Worm (Caenorhabditis elegans): ENCODE measurements around the gene glb-32.
A peak's percentile ranks its signal among the peaks of the same experiment; 100 is the strongest.

DNA sequence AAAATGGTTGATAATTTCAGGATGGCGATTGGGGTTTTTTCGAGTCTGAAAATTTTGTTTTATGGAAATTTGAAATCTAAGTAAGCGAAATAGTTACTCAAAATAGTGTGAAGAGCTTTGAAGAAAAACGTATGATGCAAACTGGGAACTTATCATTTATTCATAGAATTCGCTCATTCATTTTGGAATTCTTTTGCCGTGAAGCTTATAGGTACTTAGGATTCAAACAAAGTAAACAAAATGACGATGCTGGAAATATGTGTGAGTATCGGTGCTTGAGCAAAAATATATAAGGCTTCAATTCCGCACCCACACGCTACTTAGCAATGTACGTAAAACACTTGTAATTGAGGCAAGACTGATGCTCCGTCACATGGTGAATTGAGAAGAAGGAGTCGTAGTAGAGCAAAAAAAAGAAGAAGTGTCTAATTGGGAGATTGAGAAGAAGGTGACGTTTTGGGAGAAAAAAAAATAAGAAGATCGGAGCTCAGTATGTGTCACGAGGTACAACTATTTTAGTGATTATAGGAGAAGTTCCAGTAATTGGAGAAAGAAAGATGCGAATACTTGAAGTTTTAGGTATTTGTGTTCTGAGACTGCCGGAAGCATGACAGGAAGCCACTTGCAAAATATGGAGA, at the start of gene glb-32:
- TF ChIP-seq hif-1 (tag; optimal IDR thresholded peaks at IDR 0.05) = no peak
- TF ChIP-seq daf-12 (tag; optimal IDR thresholded peaks at IDR 0.05) = no peak
- no peak for TF ChIP-seq unc-130 (GFP tag; optimal IDR thresholded peaks at IDR 0.05)
- no peak for TF ChIP-seq lin-15B (tag; optimal IDR thresholded peaks at IDR 0.05)
- no peak for TF ChIP-seq zfp-3 (GFP tag; conservative IDR thresholded peaks at IDR 0.05)
- no peak for TF ChIP-seq dmd-9 (GFP tag; IDR thresholded peaks at IDR 0.05)
- peak in 1 of 2 experiments; percentile 11 for TF ChIP-seq lsy-2 (tag; optimal IDR thresholded peaks at IDR 0.05)
- TF ChIP-seq ztf-11 (tag; optimal IDR thresholded peaks at IDR 0.05) = no peak
- no peak for TF ChIP-seq ama-1 (optimal IDR thresholded peaks at IDR 0.05)
